Worm (Caenorhabditis elegans) whole organism, young adult: Measurements from ENCODE around the gene ugt-2.

Experiments used
- Y79H2A.3 ChIP-seq: fragments of 200-800 bp; sonication (Bioruptor generic); conservative IDR thresholded peaks from 2 replicates; pipeline ENCODE4 v1.3.6; 2022; ENCODE audit warnings: missing genetic modification reagents, missing genetic modification characterization, missing compliant biosample characterization
- madf-6 ChIP-seq: fragments of 200-800 bp; sonication (Bioruptor generic); IDR thresholded peaks from 2 replicates; pipeline ENCODE4 v1.3.6; 2022; ENCODE audit warnings: missing genetic modification reagents, missing genetic modification characterization, missing compliant biosample characterization

- TF ChIP-seq madf-6 (GFP tag; lab: Robert Waterston, UW) (no peak), Y79H2A.3 (GFP tag; lab: Robert Waterston, UW) (no peak)
Observed at ce11 chrV:10410030-10410713, 11.6 kb downstream of the ugt-2 start, which contains the start of gene F15H10.12.
